Worm (Caenorhabditis elegans): Measurements from ENCODE around the gene grl-30.

ce11 chrV:3581034-3581433, 24.9 kb downstream of the grl-30 start:
- TF ChIP-seq ama-1 (optimal IDR thresholded peaks at IDR 0.05) (no peak), hnd-1 (tag; optimal IDR thresholded peaks at IDR 0.05) (no peak), scrt-1 (GFP tag; IDR thresholded peaks at IDR 0.05) (no peak), ceh-36 (tag; optimal IDR thresholded peaks at IDR 0.05) (no peak), ceh-13 (GFP tag; optimal IDR thresholded peaks at IDR 0.05) (no peak), tra-4 (tag; optimal IDR thresholded peaks at IDR 0.05) (no peak), hmg-4 (GFP tag; optimal IDR thresholded peaks at IDR 0.05) (no peak), pes-1 (GFP tag; IDR thresholded peaks at IDR 0.05) (no peak), flt-1 (GFP tag; IDR thresholded peaks at IDR 0.05) (no peak), tbx-37 (GFP tag; conservative IDR thresholded peaks at IDR 0.05) (no peak)
